ENCODE assay signal across 2 fruit fly cellular contexts in genomic region chr3R:14285059-14285953, dm6.
TF ChIP-seq lines count a peak whose summit lies in the region.

No protein-coding gene starts in this region.

TF ChIP-seq in whole organism, embryonic, 481 proteins besides CTCF, POLR2A, EP300 and RAD21 (continued from another document and continues in another):
- TF ChIP-seq exex (tag; optimal IDR thresholded peaks at IDR 0.05; lab: Kevin White, UChicago) (peak; percentile 77), CG12155 (GFP tag; optimal IDR thresholded peaks at IDR 0.05; lab: Kevin White, UChicago) (peak; percentile 5), Lim3 (GFP tag; IDR thresholded peaks at IDR 0.05; lab: Robert Waterston, UW) (no peak), CG17802 (tag; optimal IDR thresholded peaks at IDR 0.05; lab: Kevin White, UChicago) (no peak), CG30431 (GFP tag; optimal IDR thresholded peaks at IDR 0.05; lab: Kevin White, UChicago) (peak; percentile 3), CG7556 (GFP tag; optimal IDR thresholded peaks at IDR 0.05; lab: Kevin White, UChicago) (no peak), CG1602 (GFP tag; optimal IDR thresholded peaks at IDR 0.05; lab: Kevin White, UChicago) (peak; percentile 10), ac (GFP tag; optimal IDR thresholded peaks at IDR 0.05; lab: Kevin White, UChicago) (no peak), CG4854 (GFP tag; optimal IDR thresholded peaks at IDR 0.05; lab: Kevin White, UChicago) (no peak), Spps (tag; optimal IDR thresholded peaks at IDR 0.05; lab: Kevin White, UChicago) (no peak), bbx (GFP tag; IDR thresholded peaks at IDR 0.05; lab: Robert Waterston, UW; ENCODE audit: partially characterized antibody) (no peak), gem (tag; optimal IDR thresholded peaks at IDR 0.05; lab: Kevin White, UChicago) (peak; percentile 45), CG6854 (GFP tag; optimal IDR thresholded peaks at IDR 0.05; lab: Kevin White, UChicago) (peak; percentile 13), oc (tag; optimal IDR thresholded peaks at IDR 0.05; lab: Kevin White, UChicago) (no peak), disco-r (GFP tag; optimal IDR thresholded peaks at IDR 0.05; lab: Kevin White, UChicago) (peak; percentile 23), CG2120 (GFP tag; optimal IDR thresholded peaks at IDR 0.05; lab: Kevin White, UChicago) (peak; percentile 26), mld (GFP tag; IDR thresholded peaks at IDR 0.05; lab: Robert Waterston, UW; ENCODE audit: partially characterized antibody) (no peak), ewg (GFP tag; optimal IDR thresholded peaks at IDR 0.05; lab: Kevin White, UChicago) (peak; percentile 3), onecut (GFP tag; IDR thresholded peaks at IDR 0.05; lab: Robert Waterston, UW) (peak; percentile 14; the same call in 1 of the 2 replicates), Hand (GFP tag; optimal IDR thresholded peaks at IDR 0.05; lab: Kevin White, UChicago) (no peak), NC2α (GFP tag; optimal IDR thresholded peaks at IDR 0.05; lab: Kevin White, UChicago) (no peak), Hsf (GFP tag; optimal IDR thresholded peaks at IDR 0.05; lab: Kevin White, UChicago) (no peak), dmrt99B (tag; optimal IDR thresholded peaks at IDR 0.05; lab: Kevin White, UChicago) (peak; percentile 31), Fer1 (GFP tag; optimal IDR thresholded peaks at IDR 0.05; lab: Kevin White, UChicago) (peak; percentile 8), CG3838 (GFP tag; optimal IDR thresholded peaks at IDR 0.05; lab: Kevin White, UChicago) (peak; percentile 6), CG7928 (GFP tag; optimal IDR thresholded peaks at IDR 0.05; lab: Kevin White, UChicago) (no peak), Stat92E (GFP tag; optimal IDR thresholded peaks at IDR 0.05; lab: Kevin White, UChicago) (peak in 1 of 3 experiments; percentile 84), CG15601 (tag; optimal IDR thresholded peaks at IDR 0.05; lab: Kevin White, UChicago) (no peak), CG10543 (GFP tag; optimal IDR thresholded peaks at IDR 0.05; lab: Kevin White, UChicago) (peak; percentile 66), tup (GFP tag; optimal IDR thresholded peaks at IDR 0.05; lab: Kevin White, UChicago) (peak; percentile 12), CG2678 (tag; optimal IDR thresholded peaks at IDR 0.05; lab: Kevin White, UChicago) (peak; percentile 17), CG32772 (GFP tag; IDR thresholded peaks at IDR 0.05; lab: Robert Waterston, UW) (no peak), CG9817 (tag; optimal IDR thresholded peaks at IDR 0.05; lab: Kevin White, UChicago) (peak; percentile 16), nmo (GFP tag; optimal IDR thresholded peaks at IDR 0.05; lab: Kevin White, UChicago) (peak; percentile 20), CG17568 (GFP tag; optimal IDR thresholded peaks at IDR 0.05; lab: Kevin White, UChicago) (peak; percentile 3), chn (GFP tag; optimal IDR thresholded peaks at IDR 0.05; lab: Kevin White, UChicago) (no peak), lbe (GFP tag; optimal IDR thresholded peaks at IDR 0.05; lab: Kevin White, UChicago) (no peak), CG10209 (GFP tag; optimal IDR thresholded peaks at IDR 0.05; lab: Kevin White, UChicago) (no peak), D19B (GFP tag; optimal IDR thresholded peaks at IDR 0.05; lab: Kevin White, UChicago) (no peak), CG12104 (GFP tag; optimal IDR thresholded peaks at IDR 0.05; lab: Kevin White, UChicago) (peak; percentile 11), caup (GFP tag; optimal IDR thresholded peaks at IDR 0.05; lab: Kevin White, UChicago; ENCODE audit: severe bottlenecking) (peak; percentile 42), Antp (GFP tag; optimal IDR thresholded peaks at IDR 0.05; lab: Kevin White, UChicago) (no peak), Hmr (GFP tag; optimal IDR thresholded peaks at IDR 0.05; lab: Kevin White, UChicago) (peak; percentile 40), Ssrp (tag; optimal IDR thresholded peaks at IDR 0.05; lab: Kevin White, UChicago) (peak; percentile 11), Meics (GFP tag; optimal IDR thresholded peaks at IDR 0.05; lab: Kevin White, UChicago) (peak; percentile 6), Doc3 (GFP tag; IDR thresholded peaks at IDR 0.05; lab: Robert Waterston, UW; ENCODE audit: partially characterized antibody) (no peak), Trl (optimal IDR thresholded peaks at IDR 0.05; lab: Kevin White, UChicago) (peak; percentile 71 to 92), Trl (GFP tag; optimal IDR thresholded peaks at IDR 0.05; lab: Kevin White, UChicago) (no peak), CG6813 (GFP tag; optimal IDR thresholded peaks at IDR 0.05; lab: Kevin White, UChicago) (peak; percentile 16), Xbp1 (GFP tag; optimal IDR thresholded peaks at IDR 0.05; lab: Kevin White, UChicago) (peak; percentile 17), CG4328 (GFP tag; optimal IDR thresholded peaks at IDR 0.05; lab: Kevin White, UChicago) (no peak), ems (GFP tag; optimal IDR thresholded peaks at IDR 0.05; lab: Kevin White, UChicago) (no peak), CG34376 (GFP tag; optimal IDR thresholded peaks at IDR 0.05; lab: Kevin White, UChicago) (peak; percentile 51), slp2 (GFP tag; optimal IDR thresholded peaks at IDR 0.05; lab: Kevin White, UChicago) (no peak), Doc2 (GFP tag; IDR thresholded peaks at IDR 0.05; lab: Robert Waterston, UW) (no peak), az2 (GFP tag; optimal IDR thresholded peaks at IDR 0.05; lab: Kevin White, UChicago) (peak; percentile 12), Med (GFP tag; lab: Kevin White, UChicago) (peak; percentile 83), Atf-2 (GFP tag; optimal IDR thresholded peaks at IDR 0.05; lab: Kevin White, UChicago) (no peak), unpg (GFP tag; optimal IDR thresholded peaks at IDR 0.05; lab: Kevin White, UChicago) (peak; percentile 7), Side (GFP tag; optimal IDR thresholded peaks at IDR 0.05; lab: Kevin White, UChicago) (peak; percentile 14), CG2712 (tag; optimal IDR thresholded peaks at IDR 0.05; lab: Kevin White, UChicago) (peak; percentile 4), HmgZ (tag; optimal IDR thresholded peaks at IDR 0.05; lab: Kevin White, UChicago) (peak; percentile 1), CG18476 (GFP tag; optimal IDR thresholded peaks at IDR 0.05; lab: Kevin White, UChicago) (no peak), Deaf1 (tag; optimal IDR thresholded peaks at IDR 0.05; lab: Kevin White, UChicago) (peak; percentile 29), CG15514 (GFP tag; optimal IDR thresholded peaks at IDR 0.05; lab: Kevin White, UChicago) (peak; percentile 26), CkIIα-i1 (GFP tag; IDR thresholded peaks at IDR 0.05; lab: Robert Waterston, UW) (no peak), Sox102F (GFP tag; optimal IDR thresholded peaks at IDR 0.05; lab: Kevin White, UChicago) (peak; percentile 36)

TF ChIP-seq in whole organism, prepupa, 60 proteins besides CTCF, POLR2A, EP300 and RAD21 (continued from another document):
- no peak for TF ChIP-seq Blimp-1 (GFP tag; optimal IDR thresholded peaks at IDR 0.05; lab: Kevin White, UChicago)
- TF ChIP-seq fd85E (GFP tag; optimal IDR thresholded peaks at IDR 0.05; lab: Kevin White, UChicago): no peak
- TF ChIP-seq CG9139 (GFP tag; optimal IDR thresholded peaks at IDR 0.05; lab: Kevin White, UChicago): no peak
- TF ChIP-seq salr (GFP tag; optimal IDR thresholded peaks at IDR 0.05; lab: Kevin White, UChicago): no peak
- TF ChIP-seq svp (GFP tag; lab: Kevin White, UChicago): peak; percentile 58
